Worm (Caenorhabditis elegans) whole organism, L3 larva: Measurements from ENCODE around the gene unc-68.

ENCODE experiments used
- R02D3.7 ChIP-seq: fragments of 150-350 bp; optimal IDR thresholded peaks from 2 replicates; lab custom pipeline; 2014; ENCODE audit warnings: missing biosample characterization, missing genetic modification characterization
- aly-2 ChIP-seq: fragments of 150-350 bp; optimal IDR thresholded peaks from 2 replicates; lab custom pipeline; 2014; ENCODE audit warnings: missing biosample characterization, missing genetic modification characterization
- fos-1 ChIP-seq: fragments of 150-350 bp; optimal IDR thresholded peaks from 2 replicates; lab custom pipeline; 2014; ENCODE audit warnings: missing biosample characterization, missing genetic modification characterization
- lin-15B ChIP-seq: fragments of 150-350 bp; optimal IDR thresholded peaks from 2 replicates; lab custom pipeline; 2014; ENCODE audit warnings: missing biosample characterization, missing genetic modification characterization
- nhr-11 ChIP-seq: fragments of 150-350 bp; optimal IDR thresholded peaks from 2 replicates; lab custom pipeline; 2014; ENCODE audit warnings: missing biosample characterization, missing genetic modification characterization
- nhr-28 ChIP-seq: fragments of 150-350 bp; optimal IDR thresholded peaks from 2 replicates; lab custom pipeline; 2014; ENCODE audit warnings: missing biosample characterization, missing genetic modification characterization
- zag-1 ChIP-seq: fragments of 150-350 bp; optimal IDR thresholded peaks from 2 replicates; lab custom pipeline; 2014; ENCODE audit warnings: missing biosample characterization, missing genetic modification characterization

- TF ChIP-seq lin-15B = no peak
- TF ChIP-seq nhr-28 (tag; lab: Kevin White, UChicago) = no peak
- no peak for TF ChIP-seq aly-2 (tag; lab: Kevin White, UChicago)
- TF ChIP-seq zag-1 (tag; lab: Kevin White, UChicago) = no peak
- TF ChIP-seq nhr-11 = no peak
- TF ChIP-seq fos-1 (tag; lab: Kevin White, UChicago) = no peak
- no peak for TF ChIP-seq R02D3.7 (tag; lab: Kevin White, UChicago)
Observed at ce11 chrV:6896700-6897099, 32.1 kb downstream of the unc-68 start, which contains the start of gene K11C4.1.
